Fruit fly (Drosophila melanogaster): ENCODE measurements around the gene CG32277.

The CG32277 gene

DNA sequence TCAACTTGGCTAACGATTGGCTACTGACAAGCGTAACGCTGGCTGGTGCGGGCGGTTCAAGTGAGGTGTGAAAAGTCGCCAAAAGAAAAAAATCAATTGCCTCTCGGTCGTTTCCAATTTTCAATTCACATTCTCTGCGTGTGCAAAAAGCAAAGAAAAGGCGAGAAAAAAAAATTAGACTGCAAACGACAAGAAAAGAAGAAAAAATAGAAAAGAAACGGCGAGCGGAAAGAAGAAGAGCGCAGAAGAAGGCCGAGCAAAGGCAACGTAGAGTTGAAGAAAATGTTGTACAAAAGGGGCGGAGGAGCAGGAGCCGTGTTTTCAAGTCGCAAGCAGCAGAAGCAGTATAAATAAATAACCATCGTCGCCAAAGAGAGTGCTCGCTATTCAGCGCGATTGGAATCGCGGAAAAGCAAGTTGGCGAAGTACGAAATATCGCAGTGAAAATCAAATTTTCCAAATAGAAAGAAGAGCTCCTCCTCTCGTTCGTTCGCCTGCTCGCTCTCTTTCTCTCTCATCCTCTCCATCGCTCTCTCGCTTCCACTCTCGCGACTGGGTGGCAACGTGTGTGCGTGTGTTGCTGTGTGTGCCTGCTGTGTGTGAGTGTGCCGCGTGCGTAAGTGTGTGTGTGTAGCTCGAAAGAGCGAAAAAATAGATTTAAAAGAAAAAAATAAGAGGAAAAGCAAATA, 20.7 kb upstream of the CG32277 start (continued):
- peak; percentile 16 for TF ChIP-seq HmgD (GFP tag; optimal IDR thresholded peaks at IDR 0.05)
- no peak for TF ChIP-seq nau (GFP tag; optimal IDR thresholded peaks at IDR 0.05)
- peak; percentile 57 for TF ChIP-seq CG12219 (GFP tag; optimal IDR thresholded peaks at IDR 0.05)
- TF ChIP-seq bcd (GFP tag; optimal IDR thresholded peaks at IDR 0.05): no peak
- no peak for TF ChIP-seq ham (GFP tag; IDR thresholded peaks at IDR 0.05)
- TF ChIP-seq Fer1 (GFP tag; optimal IDR thresholded peaks at IDR 0.05): peak; percentile 26
- no peak for TF ChIP-seq CTCF (GFP tag; optimal IDR thresholded peaks at IDR 0.05)
- no peak for TF ChIP-seq CG2199 (GFP tag; IDR thresholded peaks at IDR 0.05)
- 0 out of 3 replicates have a peak, but pooled peaks have one; percentile 5 for TF ChIP-seq Doc3 (GFP tag; IDR thresholded peaks at IDR 0.05; ENCODE audit: partially characterized antibody)
- TF ChIP-seq CHES-1-like (GFP tag; optimal IDR thresholded peaks at IDR 0.05): no peak
- TF ChIP-seq slp2 (GFP tag; optimal IDR thresholded peaks at IDR 0.05): no peak
- TF ChIP-seq D19B (GFP tag; optimal IDR thresholded peaks at IDR 0.05): no peak
- TF ChIP-seq CG3838 (GFP tag; optimal IDR thresholded peaks at IDR 0.05): no peak
- TF ChIP-seq fu2 (GFP tag; optimal IDR thresholded peaks at IDR 0.05): no peak
- no peak for TF ChIP-seq grn (GFP tag; optimal IDR thresholded peaks at IDR 0.05)
- no peak for TF ChIP-seq CG7839 (tag; optimal IDR thresholded peaks at IDR 0.05)
- no peak for TF ChIP-seq CG4730 (GFP tag; IDR thresholded peaks at IDR 0.05)
- no peak for TF ChIP-seq insv (GFP tag; optimal IDR thresholded peaks at IDR 0.05)
- no peak for TF ChIP-seq CG14860 (GFP tag; IDR thresholded peaks at IDR 0.05; ENCODE audit: partially characterized antibody)
- TF ChIP-seq Adf1 (GFP tag; IDR thresholded peaks at IDR 0.05): peak; percentile 32; the same call in 1 of the 2 replicates
- TF ChIP-seq Rfx (GFP tag; IDR thresholded peaks at IDR 0.05): no peak
- no peak for TF ChIP-seq CG17359 (tag; optimal IDR thresholded peaks at IDR 0.05)
- TF ChIP-seq CG6654 (GFP tag; optimal IDR thresholded peaks at IDR 0.05): no peak
- no peak for TF ChIP-seq CG10462 (GFP tag; optimal IDR thresholded peaks at IDR 0.05)
- no peak for TF ChIP-seq sima (GFP tag; optimal IDR thresholded peaks at IDR 0.05)
- TF ChIP-seq chn (GFP tag; optimal IDR thresholded peaks at IDR 0.05): peak; percentile 26
- TF ChIP-seq CG2875 (GFP tag; optimal IDR thresholded peaks at IDR 0.05): no peak
- no peak for TF ChIP-seq TFAM (GFP tag; optimal IDR thresholded peaks at IDR 0.05)
- no peak for TF ChIP-seq vvl (GFP tag; IDR thresholded peaks at IDR 0.05)
- TF ChIP-seq cwo (GFP tag; optimal IDR thresholded peaks at IDR 0.05): no peak
- peak; percentile 87 for TF ChIP-seq CG1832 (GFP tag; optimal IDR thresholded peaks at IDR 0.05)
- TF ChIP-seq trh (GFP tag; optimal IDR thresholded peaks at IDR 0.05): no peak
- no peak for TF ChIP-seq Hr39 (optimal IDR thresholded peaks at IDR 0.05)
- no peak for TF ChIP-seq NFAT (GFP tag; IDR thresholded peaks at IDR 0.05)
- no peak for TF ChIP-seq wek (GFP tag; optimal IDR thresholded peaks at IDR 0.05)
- TF ChIP-seq yki (optimal IDR thresholded peaks at IDR 0.05): no peak
- TF ChIP-seq CG8944 (GFP tag; optimal IDR thresholded peaks at IDR 0.05): no peak
- TF ChIP-seq prd (optimal IDR thresholded peaks at IDR 0.05): no peak
- no peak for TF ChIP-seq prd (GFP tag; IDR thresholded peaks at IDR 0.05)
- TF ChIP-seq NfI (GFP tag; optimal IDR thresholded peaks at IDR 0.05): peak; percentile 6
- no peak for TF ChIP-seq CG1603 (tag; optimal IDR thresholded peaks at IDR 0.05)
- no peak for TF ChIP-seq tap (tag; optimal IDR thresholded peaks at IDR 0.05)
- TF ChIP-seq CG10267 (tag; optimal IDR thresholded peaks at IDR 0.05): no peak
- no peak for TF ChIP-seq tgo (GFP tag; IDR thresholded peaks at IDR 0.05)
- no peak for TF ChIP-seq ranshi (GFP tag; IDR thresholded peaks at IDR 0.05)
- TF ChIP-seq Jarid2 (GFP tag; optimal IDR thresholded peaks at IDR 0.05): no peak
- TF ChIP-seq CG10366 (GFP tag; IDR thresholded peaks at IDR 0.05): no peak
- no peak for TF ChIP-seq CG1529 (GFP tag; optimal IDR thresholded peaks at IDR 0.05)
- TF ChIP-seq maf-S (GFP tag; optimal IDR thresholded peaks at IDR 0.05): no peak
- TF ChIP-seq Nf-YB (GFP tag; optimal IDR thresholded peaks at IDR 0.05): no peak
- TF ChIP-seq CG15073 (GFP tag; optimal IDR thresholded peaks at IDR 0.05): no peak
- TF ChIP-seq Nf-YC (tag; optimal IDR thresholded peaks at IDR 0.05): no peak

Measured in whole organism, embryonic.